Worm (Caenorhabditis elegans) whole organism, L2 larva: Measurements from ENCODE around the gene fbxa-134.

Source experiments
- ceh-16 ChIP-seq: fragments of 150-350 bp; optimal IDR thresholded peaks from 2 replicates; lab custom pipeline; 2014; ENCODE audit warnings: missing biosample characterization, missing genetic modification characterization
- ceh-82 ChIP-seq: fragments of 150-350 bp; optimal IDR thresholded peaks from 2 replicates; lab custom pipeline; 2014; ENCODE audit warnings: missing biosample characterization, missing genetic modification characterization
- elt-1 ChIP-seq: fragments of 150-350 bp; optimal IDR thresholded peaks from 2 replicates; lab custom pipeline; 2014; ENCODE audit warnings: missing biosample characterization, missing genetic modification characterization
- fos-1 ChIP-seq: fragments of 150-350 bp; optimal IDR thresholded peaks from 2 replicates; lab custom pipeline; 2014; ENCODE audit warnings: missing biosample characterization, missing genetic modification characterization
- mbf-1 ChIP-seq: sonication (generic microtip); optimal IDR thresholded peaks from 2 replicates; lab custom pipeline; 2017; ENCODE audit warnings: missing biosample characterization, missing genetic modification characterization
- nhr-10 ChIP-seq: sonication (generic microtip); optimal IDR thresholded peaks from 2 replicates; lab custom pipeline; 2017; ENCODE audit warnings: missing biosample characterization, missing genetic modification characterization
- nhr-11 ChIP-seq: fragments of 150-350 bp; optimal IDR thresholded peaks from 2 replicates; lab custom pipeline; 2014; ENCODE audit warnings: missing biosample characterization, missing genetic modification characterization
- nhr-23 ChIP-seq: fragments of 150-350 bp; optimal IDR thresholded peaks from 2 replicates; lab custom pipeline; 2014; ENCODE audit warnings: missing biosample characterization, missing genetic modification reagents, missing genetic modification characterization
- nhr-237 ChIP-seq: fragments of 150-350 bp; optimal IDR thresholded peaks from 2 replicates; lab custom pipeline; 2014; ENCODE audit warnings: missing biosample characterization, missing genetic modification characterization
- nhr-6 ChIP-seq: fragments of 150-350 bp; optimal IDR thresholded peaks from 2 replicates; lab custom pipeline; 2014; ENCODE audit warnings: missing biosample characterization, missing genetic modification characterization
- sma-3 ChIP-seq: sonication (generic microtip); optimal IDR thresholded peaks from 2 replicates; lab custom pipeline; 2016; ENCODE audit warnings: missing genetic modification reagents, missing genetic modification characterization, missing compliant biosample characterization
- unc-55 ChIP-seq: fragments of 150-350 bp; sonication (generic microtip); optimal IDR thresholded peaks from 3 replicates; lab custom pipeline; 2014; ENCODE audit warnings: missing biosample characterization, missing genetic modification reagents, missing genetic modification characterization
- unc-62 ChIP-seq: fragments of 150-350 bp; optimal IDR thresholded peaks from 2 replicates; lab custom pipeline; 2014; ENCODE audit warnings: missing biosample characterization, missing genetic modification reagents, missing genetic modification characterization
- ztf-11 ChIP-seq: sonication (generic microtip); optimal IDR thresholded peaks from 2 replicates; lab custom pipeline; 2017; ENCODE audit warnings: missing biosample characterization, missing genetic modification characterization

DNA sequence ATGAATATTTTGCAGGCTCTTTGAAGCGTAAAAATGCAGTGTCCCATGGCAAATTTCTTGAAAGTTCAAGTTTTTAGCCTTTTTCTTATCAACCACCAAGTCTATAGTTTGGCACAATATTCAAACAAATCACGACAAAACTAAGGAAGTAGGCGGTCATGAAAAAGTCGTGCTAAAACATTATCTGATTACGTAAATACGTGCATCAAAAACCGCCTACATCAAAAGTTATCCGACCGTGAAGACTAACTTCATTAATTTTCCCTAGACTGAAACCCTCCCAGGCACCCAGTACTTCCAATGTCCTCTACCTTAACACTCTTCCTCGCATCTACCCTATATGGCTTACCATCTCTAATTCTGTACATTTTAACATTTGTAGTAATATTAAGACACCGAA lies 24.2 kb downstream of the fbxa-134 start, which contains the start of gene srg-44:
- TF ChIP-seq fos-1 (no peak), nhr-11 (tag; lab: Kevin White, UChicago) (no peak), unc-55 (GFP tag; lab: Kevin White, UChicago) (no peak), unc-62 (GFP tag; lab: Kevin White, UChicago) (no peak), nhr-237 (tag; lab: Kevin White, UChicago) (no peak), nhr-23 (tag; lab: Kevin White, UChicago) (no peak), ceh-82 (tag; lab: Kevin White, UChicago) (no peak), sma-3 (GFP tag; lab: Kevin White, UChicago) (no peak), nhr-6 (tag; lab: Kevin White, UChicago) (no peak), ceh-16 (tag; lab: Kevin White, UChicago) (no peak), ztf-11 (tag; lab: Kevin White, UChicago) (no peak), elt-1 (no peak), nhr-10 (tag; lab: Kevin White, UChicago) (no peak), mbf-1 (no peak)
